Fruit fly (Drosophila melanogaster) whole organism, embryonic: ENCODE data around the gene Diedel2.

Experiments
- Adf1 ChIP-seq: fragments of 200-800 bp; sonication (Bioruptor generic); IDR thresholded peaks from 2 replicates; pipeline ENCODE4 v1.3.6; 2022; ENCODE audit warnings: missing biosample characterization, missing genetic modification characterization
- Antp ChIP-seq: fragments of 200-800 bp; sonication (Bioruptor generic); optimal IDR thresholded peaks from 3 replicates; lab custom pipeline; 2016; ENCODE audit warnings: missing biosample characterization, missing genetic modification characterization
- CG10321 ChIP-seq: fragments of 200-800 bp; sonication (Bioruptor generic); IDR thresholded peaks from 2 replicates; pipeline ENCODE4 v1.3.6; 2022; ENCODE audit warnings: missing biosample characterization, missing genetic modification characterization
- CG10979 ChIP-seq: fragments of 200-800 bp; sonication (Bioruptor generic); optimal IDR thresholded peaks from 2 replicates; lab custom pipeline; 2018; ENCODE audit warnings: missing biosample characterization, mild to moderate bottlenecking, missing genetic modification characterization, moderate library complexity
- CG12219 ChIP-seq: fragments of 200-800 bp; sonication (Bioruptor generic); optimal IDR thresholded peaks from 3 replicates; lab custom pipeline; 2018; ENCODE audit warnings: missing biosample characterization, mild to moderate bottlenecking, missing genetic modification characterization
- CG14710 ChIP-seq: fragments of 200-800 bp; sonication (Bioruptor generic); optimal IDR thresholded peaks from 3 replicates; lab custom pipeline; 2019; ENCODE audit warnings: missing biosample characterization, mild to moderate bottlenecking, missing genetic modification characterization, moderate library complexity
- CG1832 ChIP-seq: fragments of 200-800 bp; sonication (Bioruptor generic); optimal IDR thresholded peaks from 2 replicates; lab custom pipeline; 2017; ENCODE audit warnings: missing biosample characterization, mild to moderate bottlenecking, missing genetic modification characterization, inconsistent platforms
- CG7372 ChIP-seq: fragments of 200-800 bp; sonication (Bioruptor generic); IDR thresholded peaks from 2 replicates; pipeline ENCODE4 v1.3.6; 2022; ENCODE audit warnings: missing biosample characterization, missing genetic modification characterization
- CG8290 ChIP-seq, 3 experiments: fragments of 200-800 bp; sonication (Bioruptor generic); optimal IDR thresholded peaks; 2 replicates each; lab custom pipeline; 2016 to 2019; ENCODE audit warnings: missing biosample characterization in 3 of 3, missing genetic modification characterization in 3 of 3, mild to moderate bottlenecking in 2 of 3, moderate library complexity in 1 of 3
- CG8478 ChIP-seq: fragments of >200 bp; optimal IDR thresholded peaks from 2 replicates; lab custom pipeline; 2018
- Deaf1 ChIP-seq: fragments of 200-800 bp; optimal IDR thresholded peaks from 3 replicates; lab custom pipeline; 2019; ENCODE audit warnings: missing biosample characterization, mild to moderate bottlenecking, missing genetic modification characterization, moderate library complexity
- Dll ChIP-seq: fragments of 200-800 bp; sonication (Bioruptor generic); IDR thresholded peaks from 4 replicates; pipeline ENCODE4 v1.3.6; 2022; ENCODE audit warnings: missing biosample characterization, missing genetic modification characterization; ENCODE audit not compliant: partially characterized antibody
- Drgx ChIP-seq: fragments of 200-800 bp; sonication (Bioruptor generic); IDR thresholded peaks from 2 replicates; pipeline ENCODE4 v1.3.6; 2022; ENCODE audit warnings: missing biosample characterization, missing genetic modification characterization
- Ets65A ChIP-seq: fragments of 200-800 bp; sonication (Bioruptor generic); peaks from one replicate; lab custom pipeline; 2016; ENCODE audit warnings: missing biosample characterization, missing genetic modification characterization
- Jarid2 ChIP-seq: fragments of 200-800 bp; sonication (Bioruptor generic); optimal IDR thresholded peaks from 3 replicates; lab custom pipeline; 2017; ENCODE audit warnings: mild to moderate bottlenecking, missing biosample characterization, missing genetic modification reagents, missing genetic modification characterization
- Med ChIP-seq: fragments of 200-800 bp; sonication (Bioruptor generic); peaks from one replicate; lab custom pipeline; 2016; ENCODE audit warnings: missing biosample characterization, missing genetic modification characterization, mild to moderate bottlenecking, inconsistent platforms, moderate library complexity
- Nf-YB ChIP-seq: fragments of 200-800 bp; sonication (Bioruptor generic); optimal IDR thresholded peaks from 3 replicates; lab custom pipeline; 2019; ENCODE audit warnings: missing biosample characterization, mild to moderate bottlenecking, missing genetic modification characterization, moderate library complexity
- Nf-YC ChIP-seq: fragments of 200-800 bp; optimal IDR thresholded peaks from 3 replicates; lab custom pipeline; 2019; ENCODE audit warnings: missing biosample characterization, mild to moderate bottlenecking, missing genetic modification characterization, moderate library complexity
- NfI ChIP-seq: fragments of 200-800 bp; sonication (Bioruptor generic); optimal IDR thresholded peaks from 3 replicates; lab custom pipeline; 2018; ENCODE audit warnings: missing biosample characterization, mild to moderate bottlenecking, missing genetic modification characterization, moderate library complexity
- Six4 ChIP-seq: fragments of 200-800 bp; sonication (Bioruptor generic); optimal IDR thresholded peaks from 2 replicates; lab custom pipeline; 2016; ENCODE audit warnings: missing biosample characterization, missing genetic modification characterization
- Trl ChIP-seq, 3 experiments: fragments of >200 bp in 2 of 3; fragments of 200-800 bp in 1 of 3; sonication (Bioruptor generic) in 1 of 3; optimal IDR thresholded peaks; 2 replicates in 1 of 3; 3 replicates in 2 of 3; lab custom pipeline; 2016 to 2017; ENCODE audit warnings: missing biosample characterization in 1 of 3, missing genetic modification characterization in 1 of 3
- Usf ChIP-seq: fragments of 200-800 bp; sonication (Bioruptor generic); optimal IDR thresholded peaks from 2 replicates; lab custom pipeline; 2017; ENCODE audit warnings: missing genotype, missing biosample characterization, missing genetic modification characterization
- abd-A ChIP-seq: fragments of 200-800 bp; sonication (Bioruptor generic); optimal IDR thresholded peaks from 3 replicates; lab custom pipeline; 2019; ENCODE audit warnings: missing biosample characterization, mild to moderate bottlenecking, missing genetic modification characterization, moderate library complexity
- ato ChIP-seq: fragments of 200-800 bp; sonication (Bioruptor generic); IDR thresholded peaks from 2 replicates; pipeline ENCODE4 v1.3.6; 2022; ENCODE audit warnings: missing biosample characterization, missing genetic modification characterization; ENCODE audit not compliant: partially characterized antibody
- az2 ChIP-seq: fragments of 200-800 bp; sonication (Bioruptor generic); optimal IDR thresholded peaks from 3 replicates; lab custom pipeline; 2016; ENCODE audit warnings: missing biosample characterization, missing genetic modification characterization
- br ChIP-seq: fragments of >200 bp; optimal IDR thresholded peaks from 2 replicates; lab custom pipeline; 2017
- crol ChIP-seq: fragments of 200-800 bp; sonication (Bioruptor generic); IDR thresholded peaks from 2 replicates; pipeline ENCODE4 v1.3.6; 2022; ENCODE audit warnings: missing biosample characterization, missing genetic modification characterization
- dysf ChIP-seq: fragments of 200-800 bp; sonication (Bioruptor generic); IDR thresholded peaks from 3 replicates; pipeline ENCODE4 v1.3.6; 2022; ENCODE audit warnings: missing biosample characterization, missing genetic modification characterization
- en ChIP-seq: fragments of 200-800 bp; sonication (Bioruptor generic); optimal IDR thresholded peaks from 2 replicates; lab custom pipeline; 2016; ENCODE audit warnings: missing biosample characterization, missing genetic modification characterization
- ewg ChIP-seq: fragments of 200-800 bp; sonication (Bioruptor generic); optimal IDR thresholded peaks from 3 replicates; lab custom pipeline; 2017; ENCODE audit warnings: mild to moderate bottlenecking, missing biosample characterization, missing genetic modification reagents, missing genetic modification characterization
- gsb-n ChIP-seq: fragments of 200-800 bp; sonication (Bioruptor generic); optimal IDR thresholded peaks from 3 replicates; lab custom pipeline; 2018; ENCODE audit warnings: missing biosample characterization, mild to moderate bottlenecking, missing genetic modification characterization
- gt ChIP-seq: fragments of 200-800 bp; sonication (Bioruptor generic); IDR thresholded peaks from 2 replicates; pipeline ENCODE4 v1.3.6; 2022; ENCODE audit warnings: missing biosample characterization, missing genetic modification characterization
- lmd ChIP-seq: fragments of 200-800 bp; sonication (Bioruptor generic); IDR thresholded peaks from 2 replicates; pipeline ENCODE4 v1.3.6; 2022; ENCODE audit warnings: missing biosample characterization, missing genetic modification characterization
- lov ChIP-seq, 2 experiments: fragments of 200-800 bp in 1 of 2; fragments of >200 bp in 1 of 2; sonication (Bioruptor generic) in 1 of 2; IDR thresholded peaks in 1 of 2; optimal IDR thresholded peaks in 1 of 2; 2 replicates in 1 of 2; 3 replicates in 1 of 2; pipeline versions ENCODE4 v1.3.6 to Lab custom; 2017 to 2022; ENCODE audit warnings: missing biosample characterization in 1 of 2, missing genetic modification characterization in 1 of 2
- nmo ChIP-seq: fragments of 200-800 bp; sonication (Bioruptor generic); optimal IDR thresholded peaks from 2 replicates; lab custom pipeline; 2018; ENCODE audit warnings: missing biosample characterization, mild to moderate bottlenecking, missing genetic modification characterization, moderate library complexity
- nom ChIP-seq: fragments of 200-800 bp; sonication (Bioruptor generic); optimal IDR thresholded peaks from 2 replicates; lab custom pipeline; 2017; ENCODE audit warnings: missing biosample characterization, missing genetic modification characterization, mild to moderate bottlenecking, moderate library complexity, missing genetic modification reagents
- oc ChIP-seq: fragments of 200-800 bp; sonication (Bioruptor generic); optimal IDR thresholded peaks from 2 replicates; lab custom pipeline; 2018; ENCODE audit warnings: missing biosample characterization, mild to moderate bottlenecking, missing genetic modification characterization, moderate library complexity
- onecut ChIP-seq: fragments of 200-800 bp; sonication (Bioruptor generic); IDR thresholded peaks from 2 replicates; pipeline ENCODE4 v1.3.6; 2022; ENCODE audit warnings: missing biosample characterization, missing genetic modification characterization
- pros ChIP-seq: fragments of 200-800 bp; sonication (Bioruptor generic); optimal IDR thresholded peaks from 3 replicates; lab custom pipeline; 2019; ENCODE audit warnings: missing biosample characterization, mild to moderate bottlenecking, missing genetic modification characterization, moderate library complexity
- sens ChIP-seq: fragments of 200-800 bp; sonication (Bioruptor generic); peaks from one replicate; lab custom pipeline; 2016; ENCODE audit warnings: missing biosample characterization, missing genetic modification characterization
- seq ChIP-seq: fragments of 200-800 bp; sonication (Bioruptor generic); IDR thresholded peaks from 2 replicates; pipeline ENCODE4 v1.3.6; 2022; ENCODE audit warnings: missing biosample characterization, missing genetic modification characterization
- sqz ChIP-seq: fragments of 200-800 bp; sonication (Bioruptor generic); optimal IDR thresholded peaks from 3 replicates; lab custom pipeline; 2018; ENCODE audit warnings: missing biosample characterization, mild to moderate bottlenecking, missing genetic modification characterization
- tll ChIP-seq, 2 experiments: fragments of 200-800 bp in 1 of 2; fragments of >200 bp in 1 of 2; sonication (Bioruptor generic) in 1 of 2; optimal IDR thresholded peaks; 2 replicates each; lab custom pipeline; 2017 to 2019; ENCODE audit warnings: missing biosample characterization in 2 of 2, missing genetic modification characterization in 2 of 2, mild to moderate bottlenecking in 1 of 2, moderate library complexity in 1 of 2
- unpg ChIP-seq: fragments of 200-800 bp; sonication (Bioruptor generic); optimal IDR thresholded peaks from 3 replicates; lab custom pipeline; 2018; ENCODE audit warnings: missing biosample characterization, mild to moderate bottlenecking, missing genetic modification characterization, moderate library complexity

Diedel2 gene

dm6 chr3R:29570239-29570814, 38.0 kb upstream of the Diedel2 start:
- TF ChIP-seq Usf (GFP tag; lab: Kevin White, UChicago) (no peak), Ets65A (GFP tag; lab: Kevin White, UChicago) (peak; percentile 37), nom (GFP tag; lab: Kevin White, UChicago) (peak; percentile 30), crol (GFP tag; lab: Robert Waterston, UW) (peak; percentile 60), Drgx (GFP tag; lab: Robert Waterston, UW) (0 out of 2 replicates have a peak, but pooled peaks have one; percentile 44), gt (GFP tag; lab: Robert Waterston, UW) (0 out of 2 replicates have a peak, but pooled peaks have one; percentile 6)

DNA sequence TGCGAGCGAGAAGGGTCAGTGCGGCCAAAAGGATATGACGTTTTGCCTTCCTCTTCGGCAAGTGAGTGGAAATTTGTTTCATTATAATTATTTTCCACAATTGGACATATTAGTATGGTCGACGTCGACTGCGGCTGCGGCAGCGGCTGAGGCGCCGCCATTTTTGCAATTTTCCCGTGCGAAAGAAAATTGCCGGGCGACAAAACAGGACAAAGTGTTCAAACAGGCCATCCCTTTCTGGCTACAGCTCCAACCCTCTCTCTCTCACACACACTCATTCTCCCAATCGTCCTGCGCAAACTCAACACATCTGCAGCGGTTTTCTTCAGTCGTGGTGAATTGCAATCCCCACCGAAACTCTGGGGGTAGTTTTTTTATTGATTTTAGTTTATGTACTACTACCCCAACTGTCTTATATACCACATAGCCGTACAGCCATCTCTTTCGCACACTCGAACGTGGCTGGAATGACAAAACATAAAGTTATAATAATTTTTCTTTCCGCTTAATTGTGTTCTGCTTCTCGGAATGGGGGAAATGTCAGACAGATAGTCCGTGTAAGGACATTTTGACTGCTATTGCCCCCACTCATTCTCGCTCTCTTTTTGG, 36.1 kb upstream of the Diedel2 start:
- peak; percentile 23; the same call in 1 of the 2 replicates for TF ChIP-seq seq (GFP tag; lab: Robert Waterston, UW)
- peak; percentile 75 for TF ChIP-seq Nf-YB (GFP tag; lab: Kevin White, UChicago)
- peak; percentile 96 for TF ChIP-seq ewg (GFP tag; lab: Kevin White, UChicago)
- TF ChIP-seq CG1832: peak; percentile 70
- peak in 1 of 2 experiments; percentile 66 for TF ChIP-seq tll (GFP tag; optimal IDR thresholded peaks at IDR 0.05; lab: Kevin White, UChicago)
- no peak for TF ChIP-seq CG12219 (GFP tag; lab: Kevin White, UChicago)
- TF ChIP-seq onecut (GFP tag; lab: Robert Waterston, UW): peak; percentile 91
- TF ChIP-seq Trl (optimal IDR thresholded peaks at IDR 0.05; lab: Kevin White, UChicago): peak; percentile 40 to 42
- no peak for TF ChIP-seq Trl (GFP tag; optimal IDR thresholded peaks at IDR 0.05; lab: Kevin White, UChicago)
- TF ChIP-seq Adf1 (GFP tag; lab: Robert Waterston, UW): peak; percentile 60
- TF ChIP-seq en: no peak
- TF ChIP-seq az2 (GFP tag; lab: Kevin White, UChicago): no peak
- peak; percentile 20 for TF ChIP-seq abd-A (tag; lab: Kevin White, UChicago)
- peak; percentile 79 for TF ChIP-seq Ets65A (GFP tag; lab: Kevin White, UChicago)
- peak; percentile 78 for TF ChIP-seq CG10321 (GFP tag; lab: Robert Waterston, UW)
- no peak for TF ChIP-seq CG8290 (GFP tag; optimal IDR thresholded peaks at IDR 0.05; lab: Kevin White, UChicago)
- no peak for TF ChIP-seq CG8290 (tag; optimal IDR thresholded peaks at IDR 0.05; lab: Kevin White, UChicago)
- no peak for TF ChIP-seq CG10979
- TF ChIP-seq CG7372: no peak
- peak; percentile 91 for TF ChIP-seq Nf-YC
- TF ChIP-seq Jarid2 (GFP tag; lab: Kevin White, UChicago): peak; percentile 44
- peak; percentile 77 for TF ChIP-seq CG8478 (lab: Kevin White, UChicago)
- no peak for TF ChIP-seq sens (GFP tag; lab: Kevin White, UChicago)

DNA sequence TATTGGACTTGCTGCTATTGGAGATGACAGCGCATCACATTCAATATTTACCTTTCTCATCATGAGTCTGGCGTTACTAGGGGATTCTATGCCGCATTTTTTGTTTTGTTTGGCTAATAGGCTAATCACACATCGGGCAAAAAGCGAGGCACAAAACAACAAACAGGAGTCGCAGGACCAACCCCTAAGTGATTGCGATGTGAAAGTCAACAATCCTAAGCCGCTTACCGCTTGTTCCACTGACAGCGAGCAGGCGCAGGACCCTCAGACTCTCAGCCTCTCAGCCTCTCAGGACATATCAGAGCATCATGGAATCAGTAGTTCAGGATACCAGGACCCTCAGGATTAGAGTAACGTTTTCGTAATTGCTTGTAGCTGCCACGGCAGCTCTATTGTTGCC, 32.3 kb upstream of the Diedel2 start:
- TF ChIP-seq dysf (GFP tag; lab: Robert Waterston, UW) (no peak), sqz (GFP tag; lab: Kevin White, UChicago) (peak; percentile 4), tll (GFP tag; optimal IDR thresholded peaks at IDR 0.05; lab: Kevin White, UChicago) (peak in 1 of 2 experiments; percentile 83), Med (peak; percentile 15), pros (GFP tag; lab: Kevin White, UChicago) (peak; percentile 35), oc (tag; lab: Kevin White, UChicago) (peak; percentile 92)

- TF ChIP-seq Deaf1 (tag; lab: Kevin White, UChicago) (peak; percentile 19), Antp (GFP tag; lab: Kevin White, UChicago) (no peak), br (lab: Kevin White, UChicago) (no peak), CG14710 (tag; lab: Kevin White, UChicago) (peak; percentile 66), lov (optimal IDR thresholded peaks at IDR 0.05; lab: Kevin White, UChicago) (no peak), lov (GFP tag; IDR thresholded peaks at IDR 0.05; lab: Robert Waterston, UW) (no peak), nmo (GFP tag; lab: Kevin White, UChicago) (peak; percentile 55), NfI (GFP tag; lab: Kevin White, UChicago) (peak; percentile 30), ato (GFP tag; lab: Robert Waterston, UW) (no peak), Dll (no peak), Six4 (GFP tag; lab: Kevin White, UChicago) (no peak), lmd (GFP tag; lab: Robert Waterston, UW) (no peak), unpg (GFP tag; lab: Kevin White, UChicago) (peak; percentile 39), gsb-n (peak; percentile 47)
These were observed 26.9 kb upstream of the Diedel2 start for dm6 chr3R:29581420-29581819.
